Worm (Caenorhabditis elegans) whole organism, late embryonic: ENCODE data around the gene Y82E9BR.3.

Experiments used
- C08G9.2 ChIP-seq: sonication (generic microtip); optimal IDR thresholded peaks from 2 replicates; lab custom pipeline; 2016; ENCODE audit warnings: mild to moderate bottlenecking, missing genetic modification characterization, moderate library complexity, missing compliant biosample characterization
- F13H6.1 ChIP-seq: sonication (generic microtip); optimal IDR thresholded peaks from 2 replicates; lab custom pipeline; 2016; ENCODE audit warnings: missing genetic modification characterization, missing compliant biosample characterization
- K02D7.2 ChIP-seq: sonication (generic microtip); optimal IDR thresholded peaks from 2 replicates; lab custom pipeline; 2017; ENCODE audit warnings: mild to moderate bottlenecking, missing genetic modification characterization, missing compliant biosample characterization
- K09A11.1 ChIP-seq: sonication (generic microtip); optimal IDR thresholded peaks from 2 replicates; lab custom pipeline; 2017; ENCODE audit warnings: antibody characterized with exemption, mild to moderate bottlenecking, missing genetic modification characterization, missing compliant biosample characterization; ENCODE audit not compliant: insufficient read depth
- T23F11.4 ChIP-seq: fragments of 200-800 bp; sonication (Bioruptor generic); optimal IDR thresholded peaks from 2 replicates; lab custom pipeline; 2018; ENCODE audit warnings: mild to moderate bottlenecking, missing genetic modification characterization, missing compliant biosample characterization
- Y22D7AL.16 ChIP-seq: sonication (generic microtip); optimal IDR thresholded peaks from 2 replicates; lab custom pipeline; 2016; ENCODE audit warnings: missing genetic modification characterization, missing compliant biosample characterization
- ama-1 ChIP-seq: fragments of 150-350 bp; optimal IDR thresholded peaks from 2 replicates; lab custom pipeline; 2014
- ceh-18 ChIP-seq: sonication (generic microtip); optimal IDR thresholded peaks from 2 replicates; lab custom pipeline; 2016; ENCODE audit warnings: missing genetic modification characterization, missing compliant biosample characterization
- ceh-24 ChIP-seq: sonication (generic microtip); optimal IDR thresholded peaks from 2 replicates; lab custom pipeline; 2016; ENCODE audit warnings: mild to moderate bottlenecking, missing genetic modification characterization, missing compliant biosample characterization
- ceh-30 ChIP-seq: fragments of 150-350 bp; optimal IDR thresholded peaks from 2 replicates; lab custom pipeline; 2014; ENCODE audit warnings: missing biosample characterization, missing genetic modification characterization
- ceh-31 ChIP-seq: sonication (generic microtip); optimal IDR thresholded peaks from 2 replicates; lab custom pipeline; 2016; ENCODE audit warnings: missing genetic modification characterization, missing compliant biosample characterization
- ceh-34 ChIP-seq: sonication (generic microtip); optimal IDR thresholded peaks from 2 replicates; lab custom pipeline; 2016; ENCODE audit warnings: mild to moderate bottlenecking, missing genetic modification characterization, missing compliant biosample characterization
- ceh-9 ChIP-seq: sonication (generic microtip); optimal IDR thresholded peaks from 2 replicates; lab custom pipeline; 2016; ENCODE audit warnings: mild to moderate bottlenecking, missing genetic modification characterization, inconsistent platforms, missing compliant biosample characterization
- dmd-4 ChIP-seq: sonication (generic microtip); optimal IDR thresholded peaks from 2 replicates; lab custom pipeline; 2016; ENCODE audit warnings: borderline replicate concordance, missing genetic modification characterization, missing compliant biosample characterization
- elt-2 ChIP-seq: sonication (generic microtip); optimal IDR thresholded peaks from 2 replicates; lab custom pipeline; 2016; ENCODE audit warnings: missing genetic modification reagents, missing genetic modification characterization, missing compliant biosample characterization
- elt-4 ChIP-seq: sonication (generic microtip); optimal IDR thresholded peaks from 2 replicates; lab custom pipeline; 2016; ENCODE audit warnings: missing genetic modification characterization, missing compliant biosample characterization
- ets-4 ChIP-seq: sonication (generic microtip); optimal IDR thresholded peaks from 2 replicates; lab custom pipeline; 2016; ENCODE audit warnings: missing genetic modification characterization, missing compliant biosample characterization
- fax-1 ChIP-seq: sonication (generic microtip); optimal IDR thresholded peaks from 2 replicates; lab custom pipeline; 2016; ENCODE audit warnings: missing genotype, missing genetic modification characterization, missing compliant biosample characterization
- fkh-10 ChIP-seq: fragments of 150-350 bp; optimal IDR thresholded peaks from 2 replicates; lab custom pipeline; 2014; ENCODE audit warnings: missing biosample characterization, missing genetic modification reagents, missing genetic modification characterization
- gmeb-2 ChIP-seq: sonication (generic microtip); optimal IDR thresholded peaks from 2 replicates; lab custom pipeline; 2016; ENCODE audit warnings: missing genetic modification characterization, inconsistent platforms, missing compliant biosample characterization
- hlh-15 ChIP-seq: sonication (generic microtip); optimal IDR thresholded peaks from 2 replicates; lab custom pipeline; 2016; ENCODE audit warnings: missing genetic modification characterization, missing compliant biosample characterization
- hlh-30 ChIP-seq: sonication (generic microtip); optimal IDR thresholded peaks from 2 replicates; lab custom pipeline; 2017; ENCODE audit warnings: antibody characterized with exemption, missing genetic modification characterization, missing compliant biosample characterization; ENCODE audit not compliant: insufficient read depth
- lin-11 ChIP-seq: fragments of 200-800 bp; sonication (Bioruptor generic); optimal IDR thresholded peaks from 2 replicates; lab custom pipeline; 2018; ENCODE audit warnings: mild to moderate bottlenecking, missing genetic modification characterization, missing compliant biosample characterization
- mec-3 ChIP-seq: sonication (generic microtip); optimal IDR thresholded peaks from 2 replicates; lab custom pipeline; 2016; ENCODE audit warnings: borderline replicate concordance, missing genetic modification characterization, missing compliant biosample characterization
- nfya-1 ChIP-seq: sonication (generic microtip); optimal IDR thresholded peaks from 2 replicates; lab custom pipeline; 2017; ENCODE audit warnings: missing genetic modification characterization, mild to moderate bottlenecking, missing compliant biosample characterization, antibody characterized with exemption, moderate library complexity
- nhr-11 ChIP-seq: fragments of 150-350 bp; optimal IDR thresholded peaks from 2 replicates; lab custom pipeline; 2014; ENCODE audit warnings: missing biosample characterization, missing genetic modification characterization
- nhr-232 ChIP-seq: sonication (generic microtip); optimal IDR thresholded peaks from 2 replicates; lab custom pipeline; 2016; ENCODE audit warnings: missing genetic modification characterization, missing compliant biosample characterization
- pag-3 ChIP-seq: sonication (generic microtip); optimal IDR thresholded peaks from 2 replicates; lab custom pipeline; 2016; ENCODE audit warnings: missing compliant biosample characterization, missing genetic modification characterization, borderline replicate concordance
- pax-1 ChIP-seq: fragments of 150-350 bp; optimal IDR thresholded peaks from 2 replicates; lab custom pipeline; 2014; ENCODE audit warnings: missing biosample characterization, missing genetic modification characterization
- pqm-1 ChIP-seq: sonication (generic microtip); optimal IDR thresholded peaks from 2 replicates; lab custom pipeline; 2016; ENCODE audit warnings: missing genetic modification characterization, missing compliant biosample characterization
- ref-2 ChIP-seq: sonication (generic microtip); optimal IDR thresholded peaks from 2 replicates; lab custom pipeline; 2016; ENCODE audit warnings: missing genetic modification characterization, missing compliant biosample characterization
- rnt-1 ChIP-seq: sonication (generic microtip); optimal IDR thresholded peaks from 2 replicates; lab custom pipeline; 2016; ENCODE audit warnings: missing genetic modification characterization, missing compliant biosample characterization
- sox-4 ChIP-seq: sonication (generic microtip); optimal IDR thresholded peaks from 2 replicates; lab custom pipeline; 2017; ENCODE audit warnings: mild to moderate bottlenecking, missing genetic modification characterization, inconsistent platforms, missing compliant biosample characterization
- syd-9 ChIP-seq: sonication (generic microtip); optimal IDR thresholded peaks from 2 replicates; lab custom pipeline; 2016; ENCODE audit warnings: mild to moderate bottlenecking, missing genetic modification characterization, moderate library complexity, missing compliant biosample characterization
- tbx-2 ChIP-seq: sonication (generic microtip); optimal IDR thresholded peaks from 2 replicates; lab custom pipeline; 2016; ENCODE audit warnings: missing genetic modification characterization, missing compliant biosample characterization
- unc-3 ChIP-seq, 2 experiments: fragments of 200-800 bp in 1 of 2; sonication (Bioruptor generic) in 1 of 2; sonication (generic microtip) in 1 of 2; conservative IDR thresholded peaks in 1 of 2; optimal IDR thresholded peaks in 1 of 2; 2 replicates each; pipeline versions ENCODE4 v1.3.6 to Lab custom; 2016 to 2022; ENCODE audit warnings: missing compliant biosample characterization in 2 of 2, missing genetic modification characterization in 2 of 2, missing genetic modification reagents in 1 of 2
- unc-42 ChIP-seq: sonication (generic microtip); optimal IDR thresholded peaks from 2 replicates; lab custom pipeline; 2016; ENCODE audit warnings: missing genotype, missing genetic modification characterization, missing compliant biosample characterization
- unc-86 ChIP-seq: sonication (generic microtip); optimal IDR thresholded peaks from 2 replicates; lab custom pipeline; 2016; ENCODE audit warnings: missing genetic modification characterization, missing compliant biosample characterization
- zip-5 ChIP-seq: sonication (generic microtip); optimal IDR thresholded peaks from 2 replicates; lab custom pipeline; 2016; ENCODE audit warnings: missing genetic modification characterization, missing compliant biosample characterization

Y82E9BR.3 gene

ce11 chrIII:1418709-1419108 is 287 bp upstream of the Y82E9BR.3 start (continued):
- TF ChIP-seq elt-2 (tag; lab: Kevin White, UChicago) (peak; percentile 28), Y22D7AL.16 (tag; lab: Kevin White, UChicago) (no peak), fax-1 (no peak), T23F11.4 (no peak), lin-11 (tag; lab: Kevin White, UChicago) (no peak), gmeb-2 (tag; lab: Kevin White, UChicago) (no peak), ets-4 (tag; lab: Kevin White, UChicago) (no peak), ceh-34 (no peak), nfya-1 (tag; lab: Kevin White, UChicago) (peak; percentile 96), K02D7.2 (tag; lab: Kevin White, UChicago) (no peak), sox-4 (tag; lab: Kevin White, UChicago) (no peak), F13H6.1 (peak; percentile 19), ceh-9 (tag; lab: Kevin White, UChicago) (no peak), ceh-24 (tag; lab: Kevin White, UChicago) (no peak), ref-2 (tag; lab: Kevin White, UChicago) (no peak), pqm-1 (tag; lab: Kevin White, UChicago) (no peak), ceh-31 (peak; percentile 30), hlh-15 (tag; lab: Kevin White, UChicago) (no peak), tbx-2 (tag; lab: Kevin White, UChicago) (peak; percentile 55), mec-3 (tag; lab: Kevin White, UChicago) (no peak), syd-9 (tag; lab: Kevin White, UChicago) (peak; percentile 18), unc-42 (tag; lab: Kevin White, UChicago) (no peak), fkh-10 (GFP tag; lab: Kevin White, UChicago) (no peak), hlh-30 (tag; lab: Kevin White, UChicago) (peak; percentile 59), ama-1 (no peak), pag-3 (peak; percentile 6), elt-4 (tag; lab: Kevin White, UChicago) (no peak), ceh-30 (tag; lab: Kevin White, UChicago) (no peak), dmd-4 (tag; lab: Kevin White, UChicago) (no peak)

DNA sequence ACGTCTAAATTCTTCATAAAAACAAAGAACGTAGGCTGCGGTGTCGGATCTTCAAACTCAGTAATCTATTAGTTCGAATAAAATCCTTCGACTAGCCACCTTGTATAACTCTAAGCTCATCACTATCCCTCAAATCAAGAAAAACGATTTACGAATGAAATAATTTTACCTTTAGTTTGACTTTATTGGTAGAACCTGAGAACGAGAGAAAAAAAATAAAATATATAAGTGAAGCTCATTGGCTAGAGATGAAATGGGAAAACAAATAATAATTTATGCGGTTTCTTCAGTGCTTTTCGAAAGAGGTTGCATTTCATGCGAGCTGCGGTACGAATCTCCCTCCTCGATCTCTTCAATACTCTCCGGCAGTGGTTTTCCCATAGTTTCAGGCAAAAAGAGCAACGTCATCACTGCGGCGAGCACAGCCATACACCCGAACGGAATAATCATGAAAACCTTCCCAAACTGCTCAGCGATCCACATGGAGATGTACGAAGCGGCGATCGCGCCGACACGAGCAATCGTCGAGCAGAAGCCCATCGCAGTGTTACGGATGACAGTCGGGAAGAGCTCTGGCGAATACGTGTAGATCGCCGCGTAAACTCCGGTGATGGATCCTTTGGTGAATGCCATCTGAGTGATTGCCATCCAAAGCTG is 832 bp downstream of the Y82E9BR.3 start:
- no peak for TF ChIP-seq K02D7.2 (tag; lab: Kevin White, UChicago)
- peak; percentile 29 for TF ChIP-seq ama-1

ce11 chrIII:1421436-1421835 is 2.4 kb downstream of the Y82E9BR.3 start:
- no peak for TF ChIP-seq rnt-1 (tag; lab: Kevin White, UChicago)
- TF ChIP-seq nhr-11 (tag; lab: Kevin White, UChicago): no peak
- no peak for TF ChIP-seq dmd-4 (tag; lab: Kevin White, UChicago)
- no peak for TF ChIP-seq sox-4 (tag; lab: Kevin White, UChicago)
- TF ChIP-seq C08G9.2 (tag; lab: Kevin White, UChicago): no peak
- TF ChIP-seq ceh-31: no peak
- no peak for TF ChIP-seq ceh-18 (tag; lab: Kevin White, UChicago)
- TF ChIP-seq nhr-232 (tag; lab: Kevin White, UChicago): no peak
- TF ChIP-seq K09A11.1 (tag; lab: Kevin White, UChicago): no peak
- no peak for TF ChIP-seq ceh-9 (tag; lab: Kevin White, UChicago)
- TF ChIP-seq F13H6.1: no peak
- no peak for TF ChIP-seq ceh-24 (tag; lab: Kevin White, UChicago)
- no peak for TF ChIP-seq zip-5 (tag; lab: Kevin White, UChicago)
- TF ChIP-seq pax-1 (tag; lab: Kevin White, UChicago): no peak
- TF ChIP-seq T23F11.4: no peak
- TF ChIP-seq unc-3 (GFP tag; conservative IDR thresholded peaks at IDR 0.05; lab: Robert Waterston, UW): no peak
- no peak for TF ChIP-seq unc-3 (tag; optimal IDR thresholded peaks at IDR 0.05; lab: Kevin White, UChicago)
- TF ChIP-seq lin-11 (tag; lab: Kevin White, UChicago): no peak
- TF ChIP-seq hlh-30 (tag; lab: Kevin White, UChicago): no peak
- TF ChIP-seq ceh-30 (tag; lab: Kevin White, UChicago): no peak
- no peak for TF ChIP-seq unc-86 (tag; lab: Kevin White, UChicago)
- TF ChIP-seq, all 69 proteins: peak for 0
